Worm (Caenorhabditis elegans) whole organism, early embryonic: Measurements from ENCODE around the gene fcd-2.

Source experiments
- B0310.2 ChIP-seq: sonication (generic microtip); optimal IDR thresholded peaks from 2 replicates; lab custom pipeline; 2016; ENCODE audit warnings: mild to moderate bottlenecking, missing genetic modification characterization, missing compliant biosample characterization
- F13C5.2 ChIP-seq: sonication (generic microtip); optimal IDR thresholded peaks from 2 replicates; lab custom pipeline; 2017; ENCODE audit warnings: mild to moderate bottlenecking, missing genetic modification characterization, inconsistent platforms, missing compliant biosample characterization
- aly-1 ChIP-seq: sonication (generic microtip); optimal IDR thresholded peaks from 2 replicates; lab custom pipeline; 2016; ENCODE audit warnings: missing genetic modification characterization, missing compliant biosample characterization
- ama-1 ChIP-seq: fragments of 150-350 bp; optimal IDR thresholded peaks from 2 replicates; lab custom pipeline; 2014
- ceh-13 ChIP-seq: fragments of 200-800 bp; sonication (Bioruptor generic); optimal IDR thresholded peaks from 2 replicates; lab custom pipeline; 2018; ENCODE audit warnings: mild to moderate bottlenecking, missing genetic modification characterization, missing compliant biosample characterization
- ceh-36 ChIP-seq: sonication (generic microtip); optimal IDR thresholded peaks from 2 replicates; lab custom pipeline; 2016; ENCODE audit warnings: missing genetic modification characterization, inconsistent platforms, missing compliant biosample characterization
- ets-7 ChIP-seq: sonication (generic microtip); optimal IDR thresholded peaks from 2 replicates; lab custom pipeline; 2016; ENCODE audit warnings: missing genotype, missing genetic modification characterization, missing compliant biosample characterization
- flt-1 ChIP-seq: fragments of 200-800 bp; sonication (Bioruptor generic); IDR thresholded peaks from 2 replicates; pipeline ENCODE4 v1.3.6; 2022; ENCODE audit warnings: missing genetic modification characterization, missing compliant biosample characterization
- hmbx-1 ChIP-seq: sonication (generic microtip); optimal IDR thresholded peaks from 2 replicates; lab custom pipeline; 2016; ENCODE audit warnings: mild to moderate bottlenecking, missing genetic modification characterization, missing compliant biosample characterization
- hmg-4 ChIP-seq: fragments of 200-800 bp; sonication (Bioruptor generic); optimal IDR thresholded peaks from 2 replicates; lab custom pipeline; 2018; ENCODE audit warnings: mild to moderate bottlenecking, missing genetic modification characterization, missing compliant biosample characterization
- hnd-1 ChIP-seq: sonication (generic microtip); optimal IDR thresholded peaks from 2 replicates; lab custom pipeline; 2016; ENCODE audit warnings: missing genetic modification characterization, missing compliant biosample characterization
- pes-1 ChIP-seq: fragments of 200-800 bp; sonication (Bioruptor generic); IDR thresholded peaks from 2 replicates; pipeline ENCODE4 v1.3.6; 2022; ENCODE audit warnings: missing genetic modification reagents, missing genetic modification characterization, missing compliant biosample characterization
- scrt-1 ChIP-seq: fragments of 200-800 bp; sonication (Bioruptor generic); IDR thresholded peaks from 2 replicates; pipeline ENCODE4 v1.3.6; 2022; ENCODE audit warnings: missing genetic modification characterization, missing compliant biosample characterization
- sea-1 ChIP-seq: fragments of 200-800 bp; sonication (Bioruptor generic); conservative IDR thresholded peaks from 2 replicates; pipeline ENCODE4 v1.3.6; 2022; ENCODE audit warnings: missing genetic modification characterization, missing compliant biosample characterization
- tbx-11 ChIP-seq: fragments of 200-800 bp; sonication (Bioruptor generic); IDR thresholded peaks from 2 replicates; pipeline ENCODE4 v1.3.6; 2022; ENCODE audit warnings: missing genetic modification characterization, missing compliant biosample characterization
- tbx-37 ChIP-seq: fragments of 200-800 bp; sonication (Bioruptor generic); conservative IDR thresholded peaks from 2 replicates; pipeline ENCODE4 v1.3.6; 2022; ENCODE audit warnings: missing genetic modification reagents, missing genetic modification characterization, missing compliant biosample characterization
- tra-4 ChIP-seq: sonication (generic microtip); optimal IDR thresholded peaks from 2 replicates; lab custom pipeline; 2017; ENCODE audit warnings: missing genetic modification characterization, missing compliant biosample characterization

Gene fcd-2

DNA sequence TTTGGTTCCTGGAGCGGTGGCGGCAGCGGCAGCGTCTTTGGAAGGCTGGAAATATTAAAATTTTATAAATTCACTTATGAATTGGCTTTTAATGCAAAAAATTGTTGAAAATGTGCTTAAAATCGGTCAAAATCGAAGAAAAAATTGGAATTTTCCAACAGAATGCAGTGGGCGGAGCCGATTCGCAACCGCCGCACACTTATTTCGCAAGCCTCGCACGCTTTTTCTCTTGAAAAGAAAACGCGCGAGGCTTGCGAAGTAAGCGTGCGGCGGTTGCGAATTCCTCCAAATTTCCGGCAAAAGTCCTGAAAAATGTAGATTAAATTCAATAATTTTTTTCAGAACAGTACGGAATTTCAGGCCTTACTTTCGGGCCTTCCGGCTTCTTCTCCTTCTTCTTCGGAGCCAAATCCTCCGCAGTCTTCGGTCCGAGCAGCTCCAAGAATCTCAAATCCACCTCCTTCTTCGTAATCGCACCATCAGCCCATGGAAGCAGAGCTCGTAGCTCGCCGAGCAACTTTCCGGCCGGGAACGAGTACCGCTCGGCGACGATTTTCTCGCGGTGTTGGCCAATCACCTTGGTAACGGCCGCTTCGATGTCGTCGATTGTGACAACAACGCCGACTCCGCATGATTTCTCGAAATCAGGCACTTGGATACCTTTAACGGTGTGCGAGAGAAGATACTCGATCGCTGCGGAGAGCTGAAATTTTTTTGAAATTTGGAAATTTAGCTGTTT, 13.2 kb upstream of the fcd-2 start:
- TF ChIP-seq pes-1 (GFP tag; lab: Robert Waterston, UW): 0 out of 2 replicates have a peak, but pooled peaks have one; percentile 36
- no peak for TF ChIP-seq aly-1

DNA sequence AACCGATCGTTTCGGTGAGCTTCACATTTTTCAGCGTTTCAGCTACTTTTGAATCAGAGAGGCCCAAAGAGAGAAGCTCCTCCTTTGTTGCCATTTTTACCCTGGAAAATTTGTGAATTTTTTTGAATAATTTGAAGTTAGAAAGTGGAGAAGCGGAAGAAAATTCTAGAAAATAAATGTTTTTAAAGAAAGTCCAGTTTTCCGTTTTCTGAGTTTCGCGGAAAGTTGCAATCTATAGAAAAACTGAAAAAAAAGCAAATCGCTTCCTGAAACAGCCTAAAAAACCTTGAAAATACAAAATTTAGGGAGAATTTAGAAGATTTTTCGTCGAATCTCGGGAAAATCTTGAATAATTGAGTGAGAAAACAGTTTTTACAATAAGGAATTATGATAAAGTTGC, 12.4 kb upstream of the fcd-2 start, which contains the start of gene qars-1:
TSS of gene qars-1 (minus strand) at position 101 of the 400 bp plus-strand sequence.
- TF ChIP-seq hmbx-1 (tag; lab: Kevin White, UChicago) (no peak), hmg-4 (no peak), pes-1 (GFP tag; lab: Robert Waterston, UW) (no peak), tra-4 (tag; lab: Kevin White, UChicago) (no peak), F13C5.2 (tag; lab: Kevin White, UChicago) (no peak), hnd-1 (tag; lab: Kevin White, UChicago) (no peak)

DNA sequence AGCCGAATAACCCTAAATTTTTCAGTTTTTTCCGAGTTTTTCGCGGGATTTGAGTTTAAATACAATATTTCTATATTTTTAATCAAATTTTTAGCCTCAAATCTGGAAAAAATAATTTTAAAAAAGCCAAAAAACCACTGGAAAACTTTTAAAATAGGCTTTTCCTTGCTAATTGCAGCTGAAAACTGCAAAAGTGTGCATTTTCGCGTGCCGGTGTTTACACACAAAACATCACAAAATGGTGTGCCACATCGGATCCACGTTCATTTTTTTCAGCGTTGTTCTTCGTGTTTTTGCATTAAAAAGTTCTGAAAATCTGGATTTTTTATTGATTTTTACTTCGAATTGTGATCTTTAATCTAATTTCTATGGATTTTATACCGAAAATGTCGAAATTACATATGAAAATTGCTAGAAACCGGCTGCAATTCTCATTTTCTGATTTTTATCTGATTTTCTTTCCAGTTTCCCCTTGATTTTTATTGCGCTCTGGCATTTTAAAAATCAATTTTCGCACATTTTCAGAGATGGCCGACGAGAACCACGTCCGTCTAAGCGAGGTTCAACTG, 11.9 kb upstream of the fcd-2 start, which contains the start of gene Y41E3.7:
TSS of gene Y41E3.7 (plus strand) at position 519 of the 569 bp plus-strand sequence.
- TF ChIP-seq flt-1 (GFP tag; lab: Robert Waterston, UW): no peak

DNA sequence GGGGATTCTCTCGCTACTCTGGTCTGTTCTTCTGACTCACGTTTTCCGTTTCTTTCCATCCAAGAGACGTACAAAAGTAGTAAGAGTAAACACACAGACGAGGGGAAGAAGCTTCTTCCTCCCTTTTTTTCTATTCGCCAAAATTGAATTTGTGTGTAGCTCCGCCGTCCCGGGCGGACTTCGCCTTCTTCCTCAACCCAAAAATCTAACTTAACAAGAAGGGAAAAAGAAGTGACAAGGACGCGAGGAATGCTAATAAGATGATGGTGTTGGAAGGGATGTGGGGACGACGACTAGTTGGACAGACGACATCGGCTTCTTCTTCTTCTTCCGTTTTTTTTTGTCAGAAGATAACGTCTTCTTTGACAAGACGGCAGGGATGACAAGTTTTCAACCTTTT, 8.5 kb upstream of the fcd-2 start:
- TF ChIP-seq flt-1 (GFP tag; lab: Robert Waterston, UW) (no peak), aly-1 (no peak), sea-1 (no peak), F13C5.2 (tag; lab: Kevin White, UChicago) (no peak), ets-7 (tag; lab: Kevin White, UChicago) (no peak), ceh-36 (tag; lab: Kevin White, UChicago) (no peak), hnd-1 (tag; lab: Kevin White, UChicago) (no peak), B0310.2 (no peak), hmg-4 (no peak), ama-1 (lab: Kevin White, UChicago) (no peak), tra-4 (tag; lab: Kevin White, UChicago) (no peak), pes-1 (GFP tag; lab: Robert Waterston, UW) (no peak), ceh-13 (GFP tag; lab: Kevin White, UChicago) (no peak), tbx-37 (GFP tag; lab: Robert Waterston, UW) (no peak), hmbx-1 (tag; lab: Kevin White, UChicago) (no peak), tbx-11 (GFP tag; lab: Robert Waterston, UW) (no peak), scrt-1 (no peak)

DNA sequence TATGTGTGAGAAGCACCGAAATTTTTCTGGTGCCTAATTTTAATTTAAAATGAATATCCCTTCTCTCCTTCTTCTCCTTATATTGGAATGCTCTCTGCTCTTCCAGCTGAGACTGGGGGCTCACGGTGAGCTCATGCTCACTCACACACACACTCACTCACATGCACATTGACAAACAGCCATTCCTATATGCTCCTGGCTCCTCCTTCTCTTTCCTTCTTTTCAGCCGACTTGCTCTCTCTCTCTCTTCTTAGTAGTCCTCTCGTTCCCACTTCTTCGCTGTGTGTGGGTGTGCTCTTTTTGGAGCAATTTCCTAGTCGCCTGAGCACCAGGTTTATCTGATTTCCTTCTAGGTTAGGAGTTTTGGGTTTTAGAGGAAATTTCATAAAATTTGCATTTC, 4.6 kb upstream of the fcd-2 start:
- TF ChIP-seq tra-4 (tag; lab: Kevin White, UChicago): no peak
- TF ChIP-seq hnd-1 (tag; lab: Kevin White, UChicago): no peak
- no peak for TF ChIP-seq ceh-36 (tag; lab: Kevin White, UChicago)
- TF ChIP-seq flt-1 (GFP tag; lab: Robert Waterston, UW): no peak
- no peak for TF ChIP-seq scrt-1
- TF ChIP-seq aly-1: no peak

DNA sequence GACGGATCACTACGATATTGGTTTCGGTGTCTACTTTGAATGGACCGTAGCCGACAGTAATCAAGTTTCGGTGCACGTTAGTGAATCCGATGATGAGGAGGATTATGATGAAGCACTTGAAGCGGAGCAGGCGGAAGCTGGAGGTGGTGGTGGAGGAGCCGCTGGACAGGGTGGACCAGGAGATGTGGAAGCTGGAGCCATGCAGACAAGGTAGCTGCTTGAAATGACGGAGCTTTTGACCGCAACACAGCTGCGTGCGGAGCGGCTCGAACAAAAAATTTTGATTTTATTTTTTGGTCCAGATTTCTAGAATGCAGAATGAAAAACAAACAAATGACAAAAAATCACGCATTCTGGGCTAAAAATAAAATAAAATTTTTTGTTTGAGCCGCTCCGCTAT, 1.1 kb upstream of the fcd-2 start:
- no peak for TF ChIP-seq tra-4 (tag; lab: Kevin White, UChicago)
- no peak for TF ChIP-seq F13C5.2 (tag; lab: Kevin White, UChicago)
- TF ChIP-seq pes-1 (GFP tag; lab: Robert Waterston, UW): no peak
- no peak for TF ChIP-seq sea-1
- TF ChIP-seq hnd-1 (tag; lab: Kevin White, UChicago): no peak
- TF ChIP-seq hmbx-1 (tag; lab: Kevin White, UChicago): no peak
- no peak for TF ChIP-seq ets-7 (tag; lab: Kevin White, UChicago)
- no peak for TF ChIP-seq aly-1
- TF ChIP-seq B0310.2: no peak
- no peak for TF ChIP-seq ama-1 (lab: Kevin White, UChicago)
- TF ChIP-seq tbx-11 (GFP tag; lab: Robert Waterston, UW): no peak

DNA sequence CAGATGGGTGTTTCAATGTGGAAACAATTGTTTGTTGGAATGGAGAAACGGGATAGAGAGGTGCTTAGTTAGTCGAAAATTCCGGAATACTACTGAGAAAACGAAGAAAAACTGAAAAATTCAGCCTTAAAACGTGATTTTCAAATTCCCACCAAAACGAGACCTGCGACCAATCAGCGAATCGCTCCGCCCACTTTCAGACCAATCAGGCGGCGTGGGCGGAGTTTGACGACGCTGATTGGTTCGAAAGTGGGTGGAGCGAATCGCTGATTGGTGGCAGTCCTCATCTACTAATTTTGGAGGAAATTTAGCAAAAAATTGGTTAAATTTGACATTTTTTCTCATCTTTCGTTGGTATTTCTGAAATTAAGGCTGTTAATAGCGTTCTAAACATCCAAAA, 1.8 kb downstream of the fcd-2 start:
- TF ChIP-seq tbx-37 (GFP tag; lab: Robert Waterston, UW) (no peak), scrt-1 (no peak), B0310.2 (no peak), ceh-13 (GFP tag; lab: Kevin White, UChicago) (no peak), aly-1 (no peak), tra-4 (tag; lab: Kevin White, UChicago) (no peak), hmg-4 (no peak), hmbx-1 (tag; lab: Kevin White, UChicago) (no peak), hnd-1 (tag; lab: Kevin White, UChicago) (no peak), ceh-36 (tag; lab: Kevin White, UChicago) (no peak), flt-1 (GFP tag; lab: Robert Waterston, UW) (no peak), ets-7 (tag; lab: Kevin White, UChicago) (no peak), sea-1 (no peak), pes-1 (GFP tag; lab: Robert Waterston, UW) (no peak), ama-1 (lab: Kevin White, UChicago) (no peak)

DNA sequence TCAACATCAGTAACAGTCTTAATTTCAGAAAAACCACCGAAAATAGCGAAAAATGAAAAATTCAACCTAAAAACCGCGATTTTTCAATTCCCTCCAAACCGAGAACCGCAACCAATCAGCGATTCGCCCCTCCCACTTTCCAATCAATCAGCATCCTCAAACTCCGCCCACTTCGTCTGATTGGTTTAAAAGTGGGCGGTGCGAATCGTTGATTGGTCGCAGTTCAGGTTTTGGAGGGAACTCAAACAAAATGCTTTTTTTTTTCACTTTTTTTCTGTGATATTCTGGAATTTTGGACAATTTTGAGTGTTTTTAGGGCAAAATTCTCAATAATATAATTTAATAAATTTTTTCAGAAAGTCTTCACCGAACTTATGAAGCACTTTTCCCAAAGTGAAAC, 2.4 kb downstream of the fcd-2 start:
- no peak for TF ChIP-seq hmg-4
- no peak for TF ChIP-seq tbx-37 (GFP tag; lab: Robert Waterston, UW)
- TF ChIP-seq F13C5.2 (tag; lab: Kevin White, UChicago): no peak
- no peak for TF ChIP-seq aly-1
- TF ChIP-seq flt-1 (GFP tag; lab: Robert Waterston, UW): no peak
- TF ChIP-seq ama-1 (lab: Kevin White, UChicago): no peak
- TF ChIP-seq hmbx-1 (tag; lab: Kevin White, UChicago): no peak
- no peak for TF ChIP-seq B0310.2
- TF ChIP-seq sea-1: no peak
- TF ChIP-seq tra-4 (tag; lab: Kevin White, UChicago): no peak
- no peak for TF ChIP-seq ceh-13 (GFP tag; lab: Kevin White, UChicago)
- TF ChIP-seq hnd-1 (tag; lab: Kevin White, UChicago): no peak
- no peak for TF ChIP-seq pes-1 (GFP tag; lab: Robert Waterston, UW)
- no peak for TF ChIP-seq scrt-1
- no peak for TF ChIP-seq ceh-36 (tag; lab: Kevin White, UChicago)
